Worm (Caenorhabditis elegans): Measurements from ENCODE around the gene lips-13.
A peak's percentile ranks its signal among the peaks of the same experiment; 100 is the strongest.
"Not testable (repeated sequence)": the region's sequence is repeated elsewhere in the genome, so short reads cannot be mapped to it uniquely, and the experiment has no call there.

The lips-13 gene

ce11 chrII:1138618-1139017 lies 20.8 kb upstream of the lips-13 start:
- TF ChIP-seq fos-1 (tag; optimal IDR thresholded peaks at IDR 0.05), result peak; percentile 60
- TF ChIP-seq nhr-237 (tag; optimal IDR thresholded peaks at IDR 0.05), result no peak
- no peak for TF ChIP-seq nhr-6 (tag; optimal IDR thresholded peaks at IDR 0.05)
- no peak for TF ChIP-seq sem-4 (tag; optimal IDR thresholded peaks at IDR 0.05)
- TF ChIP-seq ama-1 (optimal IDR thresholded peaks at IDR 0.05), result no peak
- no peak for TF ChIP-seq nhr-77 (tag; optimal IDR thresholded peaks at IDR 0.05)
- TF ChIP-seq nhr-10 (tag; optimal IDR thresholded peaks at IDR 0.05), result no peak
- TF ChIP-seq ceh-82 (tag; optimal IDR thresholded peaks at IDR 0.05), result no peak
- TF ChIP-seq zag-1 (tag; optimal IDR thresholded peaks at IDR 0.05), result no peak
- TF ChIP-seq unc-55 (GFP tag; optimal IDR thresholded peaks at IDR 0.05), result no peak
- no peak for TF ChIP-seq mdl-1 (tag; optimal IDR thresholded peaks at IDR 0.05)
- no peak for TF ChIP-seq nhr-12 (tag; optimal IDR thresholded peaks at IDR 0.05)
- no peak for TF ChIP-seq nhr-11 (tag; optimal IDR thresholded peaks at IDR 0.05)
- TF ChIP-seq ztf-1 (GFP tag; conservative IDR thresholded peaks at IDR 0.05), result no peak
- TF ChIP-seq F13H6.1 (tag; optimal IDR thresholded peaks at IDR 0.05), result no peak
- no peak for TF ChIP-seq peb-1 (tag; optimal IDR thresholded peaks at IDR 0.05)
- peak; percentile 4 for TF ChIP-seq crh-2 (tag; optimal IDR thresholded peaks at IDR 0.05)
- TF ChIP-seq lin-11 (tag; optimal IDR thresholded peaks at IDR 0.05), result no peak
- TF ChIP-seq sma-9 (GFP tag; optimal IDR thresholded peaks at IDR 0.05), result peak; percentile 42
- no peak for TF ChIP-seq sma-9 (tag; optimal IDR thresholded peaks at IDR 0.05)
- TF ChIP-seq lin-13 (GFP tag; optimal IDR thresholded peaks at IDR 0.05), result no peak

- TF ChIP-seq gmeb-1 (tag; optimal IDR thresholded peaks at IDR 0.05), result no peak
- TF ChIP-seq crh-2 (tag; optimal IDR thresholded peaks at IDR 0.05), result no peak
- TF ChIP-seq skn-1 (tag; optimal IDR thresholded peaks at IDR 0.05), result no peak
- no peak for TF ChIP-seq nhr-237 (tag; optimal IDR thresholded peaks at IDR 0.05)
- no peak for TF ChIP-seq mab-5 (tag; optimal IDR thresholded peaks at IDR 0.05)
- TF ChIP-seq ztf-1 (GFP tag; conservative IDR thresholded peaks at IDR 0.05), result no peak
- no peak for TF ChIP-seq ZK546.5 (tag; optimal IDR thresholded peaks at IDR 0.05)
- TF ChIP-seq alr-1 (tag; optimal IDR thresholded peaks at IDR 0.05), result no peak
- no peak for TF ChIP-seq nhr-23 (tag; optimal IDR thresholded peaks at IDR 0.05)
- TF ChIP-seq nhr-12 (tag; optimal IDR thresholded peaks at IDR 0.05), result no peak
- TF ChIP-seq nhr-25 (tag; optimal IDR thresholded peaks at IDR 0.05), result no peak
- no peak for TF ChIP-seq nhr-10 (tag; optimal IDR thresholded peaks at IDR 0.05)
- TF ChIP-seq sma-3 (GFP tag; optimal IDR thresholded peaks at IDR 0.05), result no peak
- no peak for TF ChIP-seq R02D3.7 (tag; optimal IDR thresholded peaks at IDR 0.05)
- no peak for TF ChIP-seq mbf-1 (tag; optimal IDR thresholded peaks at IDR 0.05)
- TF ChIP-seq ceh-16 (tag; optimal IDR thresholded peaks at IDR 0.05), result no peak
These were observed 18.6 kb upstream of the lips-13 start, which contains the start of gene pod-2 for ce11 chrII:1136485-1136884. Gene pod-2, plus strand, starts transcription at chrII:1136785.

- TF ChIP-seq nhr-21 (tag; optimal IDR thresholded peaks at IDR 0.05) (peak; percentile 23), sma-9 (GFP tag; optimal IDR thresholded peaks at IDR 0.05) (peak; percentile 20), lin-13 (GFP tag; optimal IDR thresholded peaks at IDR 0.05) (peak; percentile 38), F13H6.1 (tag; optimal IDR thresholded peaks at IDR 0.05) (peak; percentile 60), gmeb-1 (tag; optimal IDR thresholded peaks at IDR 0.05) (peak; percentile 71), lsy-2 (tag; optimal IDR thresholded peaks at IDR 0.05) (peak in 1 of 2 experiments; percentile 21), unc-55 (GFP tag; optimal IDR thresholded peaks at IDR 0.05) (peak; percentile 53), C34F6.9 (tag; optimal IDR thresholded peaks at IDR 0.05) (peak; percentile 20), sma-3 (GFP tag; optimal IDR thresholded peaks at IDR 0.05) (peak; percentile 74), nhr-129 (tag; optimal IDR thresholded peaks at IDR 0.05) (peak; percentile 0)
- not testable (repeated sequence) for TF ChIP-seq sma-9 (tag; optimal IDR thresholded peaks at IDR 0.05)
These were observed 16.7 kb upstream of the lips-13 start for ce11 chrII:1134314-1135108.

DNA sequence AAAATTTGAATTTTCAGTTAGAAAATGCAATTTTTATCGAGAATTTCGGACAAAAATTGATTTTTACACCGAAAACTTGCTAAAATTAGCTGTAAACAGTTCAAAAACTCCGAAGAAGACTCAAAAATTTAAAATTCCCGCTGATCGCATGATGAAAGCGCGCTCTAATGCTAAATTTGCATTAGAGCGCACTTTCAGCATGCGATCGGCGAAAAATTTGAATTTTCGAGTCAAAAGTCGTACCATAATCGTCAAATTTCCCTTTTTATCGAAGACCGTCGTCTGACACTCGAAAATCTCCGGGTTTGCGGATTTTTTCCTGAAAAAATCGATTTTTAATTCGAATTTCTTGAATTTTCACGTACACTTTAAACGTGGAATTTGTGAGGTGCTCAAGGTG lies 15.5 kb upstream of the lips-13 start:
- TF ChIP-seq ZK546.5 (tag; optimal IDR thresholded peaks at IDR 0.05), result no peak
- no peak for TF ChIP-seq F13H6.1 (tag; optimal IDR thresholded peaks at IDR 0.05)
- TF ChIP-seq dmd-4 (tag; optimal IDR thresholded peaks at IDR 0.05), result no peak
- TF ChIP-seq unc-55 (GFP tag; optimal IDR thresholded peaks at IDR 0.05), result no peak
- TF ChIP-seq lin-39 (tag; optimal IDR thresholded peaks at IDR 0.05), result no peak
- TF ChIP-seq nhr-23 (tag; optimal IDR thresholded peaks at IDR 0.05), result no peak
- no peak for TF ChIP-seq nhr-6 (tag; optimal IDR thresholded peaks at IDR 0.05)
- TF ChIP-seq nhr-21 (tag; optimal IDR thresholded peaks at IDR 0.05), result no peak
- no peak for TF ChIP-seq elt-1 (tag; optimal IDR thresholded peaks at IDR 0.05)
- no peak for TF ChIP-seq ztf-11 (tag; optimal IDR thresholded peaks at IDR 0.05)

Measured in whole organism, L2 larva.